Fruit fly (Drosophila melanogaster) Kc167 (cell line): Measurements from ENCODE around the gene Tsen34.

Experiments
- Myc ChIP-seq: fragments of >200 bp; optimal IDR thresholded peaks from 2 replicates; lab custom pipeline; 2017; ENCODE audit warnings: missing external identifiers
- psq ChIP-seq: fragments of >200 bp; optimal IDR thresholded peaks from 2 replicates; lab custom pipeline; 2017; ENCODE audit warnings: missing external identifiers
- ttk ChIP-seq: sonication (Bioruptor generic); optimal IDR thresholded peaks from 2 replicates; lab custom pipeline; 2017; ENCODE audit warnings: missing external identifiers

dm6 chr3L:14759984-14760626 lies 1.5 kb downstream of the Tsen34 start:
- TF ChIP-seq Myc (lab: Kevin White, UChicago), result no peak
- TF ChIP-seq psq (lab: Kevin White, UChicago), result no peak
- TF ChIP-seq ttk (lab: Kevin White, UChicago), result no peak
